Worm (Caenorhabditis elegans) whole organism, late embryonic: ENCODE measurements around the gene srw-124.

Experiments
- Y22D7AL.16 ChIP-seq: sonication (generic microtip); optimal IDR thresholded peaks from 2 replicates; lab custom pipeline; 2016; ENCODE audit warnings: missing genetic modification characterization, missing compliant biosample characterization
- fkh-6 ChIP-seq: sonication (generic microtip); optimal IDR thresholded peaks from 2 replicates; lab custom pipeline; 2016; ENCODE audit warnings: missing genetic modification characterization, missing compliant biosample characterization
- rnt-1 ChIP-seq: sonication (generic microtip); optimal IDR thresholded peaks from 2 replicates; lab custom pipeline; 2016; ENCODE audit warnings: missing genetic modification characterization, missing compliant biosample characterization
- sdc-2 ChIP-seq: sonication (generic microtip); optimal IDR thresholded peaks from 2 replicates; lab custom pipeline; 2016; ENCODE audit warnings: missing genotype, missing genetic modification characterization, missing compliant biosample characterization
- unc-86 ChIP-seq: sonication (generic microtip); optimal IDR thresholded peaks from 2 replicates; lab custom pipeline; 2016; ENCODE audit warnings: missing genetic modification characterization, missing compliant biosample characterization

- no peak for TF ChIP-seq rnt-1
- TF ChIP-seq sdc-2 (tag; lab: Kevin White, UChicago), result no peak
- TF ChIP-seq unc-86 (tag; lab: Kevin White, UChicago), result no peak
- TF ChIP-seq fkh-6 (tag; lab: Kevin White, UChicago), result no peak
- TF ChIP-seq Y22D7AL.16 (tag; lab: Kevin White, UChicago), result no peak
Measured at ce11 chrV:2960894-2961293, 15.5 kb upstream of the srw-124 start, which contains the start of gene srw-144.
